Worm (Caenorhabditis elegans) whole organism, young adult: ENCODE measurements around the gene T01D1.4.

Experiments
- B0261.1 ChIP-seq: sonication (generic microtip); optimal IDR thresholded peaks from 2 replicates; lab custom pipeline; 2016; ENCODE audit warnings: mild to moderate bottlenecking, missing genetic modification characterization, moderate library complexity, missing compliant biosample characterization
- F10E7.11 ChIP-seq: sonication (generic microtip); optimal IDR thresholded peaks from 2 replicates; lab custom pipeline; 2017; ENCODE audit warnings: mild to moderate bottlenecking, missing genetic modification characterization, moderate library complexity, missing compliant biosample characterization
- T07F8.4 ChIP-seq: sonication (generic microtip); optimal IDR thresholded peaks from 2 replicates; lab custom pipeline; 2016; ENCODE audit warnings: mild to moderate bottlenecking, missing genetic modification characterization, moderate library complexity, missing compliant biosample characterization
- Y95B8A.8 ChIP-seq: fragments of 200-800 bp; sonication (Bioruptor generic); IDR thresholded peaks from 2 replicates; pipeline ENCODE4 v1.3.6; 2022; ENCODE audit warnings: missing genetic modification reagents, missing genetic modification characterization, missing compliant biosample characterization
- attf-6 ChIP-seq: fragments of 200-800 bp; sonication (Bioruptor generic); IDR thresholded peaks from 2 replicates; pipeline ENCODE4 v1.3.6; 2022; ENCODE audit warnings: missing genetic modification reagents, missing genetic modification characterization, missing compliant biosample characterization
- bed-2 ChIP-seq: fragments of 200-800 bp; sonication (Bioruptor generic); IDR thresholded peaks from 2 replicates; pipeline ENCODE4 v1.3.6; 2022; ENCODE audit warnings: missing genetic modification reagents, missing genetic modification characterization, missing compliant biosample characterization
- chd-7 ChIP-seq: sonication (generic microtip); optimal IDR thresholded peaks from 2 replicates; lab custom pipeline; 2016; ENCODE audit warnings: mild to moderate bottlenecking, missing genetic modification characterization, moderate library complexity, missing compliant biosample characterization
- lin-40 ChIP-seq: sonication (generic microtip); optimal IDR thresholded peaks from 2 replicates; lab custom pipeline; 2016; ENCODE audit warnings: missing genetic modification characterization, mild to moderate bottlenecking, missing compliant biosample characterization, missing genotype, missing genetic modification reagents
- nfya-1 ChIP-seq: sonication (generic microtip); optimal IDR thresholded peaks from 2 replicates; lab custom pipeline; 2017; ENCODE audit warnings: antibody characterized with exemption, missing compliant biosample characterization, missing genetic modification characterization, borderline replicate concordance; ENCODE audit not compliant: insufficient read depth
- repo-1 ChIP-seq: sonication (generic microtip); optimal IDR thresholded peaks from 2 replicates; lab custom pipeline; 2017; ENCODE audit warnings: mild to moderate bottlenecking, missing genetic modification characterization, missing compliant biosample characterization
- snpc-4 ChIP-seq, 5 experiments: fragments of 150-350 bp in 1 of 5; sonication (generic microtip) in 4 of 5; optimal IDR thresholded peaks; 2 replicates each; lab custom pipeline; 2014 to 2018; ENCODE audit warnings: missing genetic modification characterization in 5 of 5, missing biosample characterization in 3 of 5, antibody characterized with exemption in 2 of 5, mild to moderate bottlenecking in 2 of 5, missing compliant biosample characterization in 2 of 5, missing genotype in 2 of 5, moderate library complexity in 2 of 5, missing genetic modification reagents in 1 of 5
- unc-130 ChIP-seq: sonication (generic microtip); optimal IDR thresholded peaks from 2 replicates; lab custom pipeline; 2016; ENCODE audit warnings: missing genetic modification reagents, missing genetic modification characterization, missing compliant biosample characterization

DNA sequence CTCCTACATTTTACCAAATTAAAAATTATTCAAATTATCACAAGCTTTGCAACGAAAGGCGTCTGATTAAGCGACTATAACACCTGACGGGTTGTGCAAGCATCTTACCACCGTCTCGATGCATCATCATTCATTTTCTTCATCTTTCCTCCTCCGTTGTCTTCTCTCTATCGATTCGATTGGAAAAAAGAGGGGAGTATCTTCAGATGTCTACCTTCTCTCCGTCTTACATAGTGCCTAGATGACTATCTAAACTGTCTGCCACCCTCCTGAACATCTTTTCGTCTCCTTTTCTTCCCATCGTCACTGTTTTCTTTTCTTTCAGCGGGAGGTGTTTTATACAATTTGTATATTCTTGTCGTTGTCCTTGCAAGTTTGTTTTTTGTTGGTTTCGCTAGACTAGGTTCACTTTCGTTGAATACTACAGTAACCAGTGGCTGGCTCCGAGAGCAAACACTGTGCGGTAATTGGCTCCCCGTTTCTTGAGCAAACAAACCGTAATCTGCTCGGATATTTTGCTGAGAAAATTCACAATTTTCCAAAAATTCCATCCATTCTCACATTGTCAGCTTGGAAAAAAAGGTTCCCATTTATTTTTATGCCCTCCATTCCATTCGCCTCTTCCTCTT is 19.5 kb downstream of the T01D1.4 start:
- TF ChIP-seq snpc-4 (GFP tag; optimal IDR thresholded peaks at IDR 0.05; lab: Kevin White, UChicago) (no peak), snpc-4 (tag; optimal IDR thresholded peaks at IDR 0.05; lab: Kevin White, UChicago) (no peak), bed-2 (no peak), nfya-1 (tag; lab: Kevin White, UChicago) (no peak), B0261.1 (tag; lab: Kevin White, UChicago) (no peak), T07F8.4 (tag; lab: Kevin White, UChicago) (no peak), chd-7 (tag; lab: Kevin White, UChicago) (no peak), unc-130 (GFP tag; lab: Kevin White, UChicago) (no peak), Y95B8A.8 (no peak), F10E7.11 (tag; lab: Kevin White, UChicago) (no peak), attf-6 (GFP tag; lab: Robert Waterston, UW) (no peak), repo-1 (no peak), lin-40 (tag; lab: Kevin White, UChicago) (peak; percentile 6)
